Worm (Caenorhabditis elegans): ENCODE measurements around the gene cyp-29A4.

The cyp-29A4 gene

DNA sequence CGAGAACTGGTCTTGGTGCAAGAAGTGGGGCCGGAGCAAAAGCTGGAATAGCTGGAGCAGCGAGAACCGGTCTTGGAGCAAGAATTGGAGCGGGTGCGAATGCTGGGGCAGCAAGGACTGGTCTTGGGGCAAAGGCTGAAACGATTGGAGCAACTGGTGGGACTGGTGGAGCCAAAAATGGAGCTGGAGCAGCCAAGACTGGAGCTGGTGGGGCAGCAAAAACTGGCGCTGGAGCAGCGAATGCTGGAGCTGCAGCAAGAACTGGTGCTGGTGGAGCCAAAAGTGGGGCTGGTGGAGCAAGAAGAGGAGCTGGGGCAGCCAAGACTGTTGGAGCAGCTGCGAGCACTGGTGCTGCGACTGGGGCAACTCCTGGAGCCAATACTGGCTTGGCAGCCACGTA is 26.0 kb upstream of the cyp-29A4 start:
- TF ChIP-seq him-1 (tag; optimal IDR thresholded peaks at IDR 0.05) (no peak), dao-5 (tag; optimal IDR thresholded peaks at IDR 0.05) (no peak), W03F9.2 (tag; optimal IDR thresholded peaks at IDR 0.05) (no peak)

DNA sequence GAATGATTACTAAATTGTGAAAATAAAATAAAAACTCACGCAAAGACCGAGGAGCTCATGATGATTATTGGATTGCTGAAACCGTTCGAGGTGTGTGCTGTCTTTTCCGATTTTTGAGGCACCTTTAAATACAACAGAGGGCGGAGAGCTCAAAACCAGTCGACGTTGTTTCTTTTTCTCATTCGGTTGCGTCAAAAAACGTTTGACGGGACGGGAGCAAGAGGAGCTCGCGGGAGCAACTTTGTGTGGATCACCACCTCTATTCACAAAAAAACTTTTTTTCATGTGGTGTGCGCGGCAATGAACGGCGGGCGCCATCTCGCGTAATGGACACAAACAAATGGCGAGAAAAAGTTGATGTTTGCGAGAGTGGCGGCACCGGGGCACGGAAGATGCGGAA is 25.4 kb upstream of the cyp-29A4 start, which contains the start of gene idpc-3:
Gene idpc-3, minus strand, starts transcription at position 101 of the 400 bp plus-strand sequence.
- TF ChIP-seq him-1 (tag; optimal IDR thresholded peaks at IDR 0.05) (no peak), W03F9.2 (tag; optimal IDR thresholded peaks at IDR 0.05) (no peak), dao-5 (tag; optimal IDR thresholded peaks at IDR 0.05) (no peak)

DNA sequence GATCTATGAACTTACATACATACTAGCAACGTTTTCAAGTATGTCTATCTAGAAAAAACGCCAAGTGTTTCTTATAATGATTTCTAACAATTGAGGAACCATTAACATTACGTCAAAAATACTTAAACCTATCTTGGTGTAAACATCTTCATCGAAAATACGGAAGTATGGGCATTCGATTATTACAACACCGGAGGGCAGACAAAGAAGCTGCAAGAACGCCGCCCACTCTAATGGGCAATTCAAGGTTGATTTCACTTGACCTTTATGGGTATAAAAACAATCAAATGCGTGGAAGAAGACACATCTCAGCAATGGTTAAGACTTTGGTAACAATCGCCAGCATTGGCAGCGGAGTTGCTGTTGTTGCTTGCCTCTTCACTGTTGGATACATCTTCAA is 24.9 kb upstream of the cyp-29A4 start, which contains the start of gene col-146:
Gene col-146, plus strand, starts transcription at position 301 of the 400 bp plus-strand sequence.
- TF ChIP-seq dao-5 (tag; optimal IDR thresholded peaks at IDR 0.05): no peak
- no peak for TF ChIP-seq him-1 (tag; optimal IDR thresholded peaks at IDR 0.05)
- TF ChIP-seq W03F9.2 (tag; optimal IDR thresholded peaks at IDR 0.05): no peak

DNA sequence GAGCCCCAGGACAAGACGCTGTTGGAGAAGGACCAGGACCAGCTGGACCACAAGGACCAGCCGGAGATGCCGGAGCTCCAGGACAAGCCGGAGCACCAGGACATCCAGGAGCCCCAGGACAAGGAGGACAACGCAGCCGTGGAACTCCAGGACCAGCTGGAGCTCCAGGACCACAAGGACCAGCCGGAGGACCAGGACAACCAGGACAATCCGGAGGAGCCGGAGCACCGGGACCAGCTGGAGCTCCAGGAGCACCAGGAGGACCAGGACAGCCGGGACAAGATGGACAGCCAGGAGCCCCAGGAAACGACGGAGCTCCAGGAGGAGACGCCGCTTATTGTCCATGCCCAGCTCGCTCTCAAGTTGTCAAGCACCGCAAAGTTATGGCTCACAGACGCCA is 24.0 kb upstream of the cyp-29A4 start:
- TF ChIP-seq dao-5 (tag; optimal IDR thresholded peaks at IDR 0.05): no peak
- no peak for TF ChIP-seq W03F9.2 (tag; optimal IDR thresholded peaks at IDR 0.05)
- TF ChIP-seq him-1 (tag; optimal IDR thresholded peaks at IDR 0.05): no peak

DNA sequence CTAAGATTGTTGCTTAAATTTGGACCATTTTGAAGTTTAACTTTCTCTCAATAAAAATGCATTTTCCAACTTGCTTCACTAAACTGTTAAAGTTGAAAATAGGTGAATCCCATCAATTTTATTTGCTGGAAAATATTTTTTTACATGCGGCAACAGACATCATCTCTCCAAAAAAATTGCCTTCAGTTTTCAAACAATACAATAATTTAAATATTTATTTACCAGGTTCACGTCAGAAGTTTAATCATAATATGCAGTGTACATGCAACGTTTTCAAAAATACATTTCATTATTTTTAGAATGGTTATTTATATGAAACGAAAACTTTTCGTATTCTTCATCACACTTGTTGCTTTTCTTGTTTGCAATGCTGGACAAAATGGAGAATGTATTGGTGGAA is 23.6 kb upstream of the cyp-29A4 start, which contains the start of gene T06E4.5:
Gene T06E4.5, plus strand, starts transcription at position 301 of the 400 bp plus-strand sequence.
- no peak for TF ChIP-seq dao-5 (tag; optimal IDR thresholded peaks at IDR 0.05)
- TF ChIP-seq him-1 (tag; optimal IDR thresholded peaks at IDR 0.05): no peak
- no peak for TF ChIP-seq W03F9.2 (tag; optimal IDR thresholded peaks at IDR 0.05)

DNA sequence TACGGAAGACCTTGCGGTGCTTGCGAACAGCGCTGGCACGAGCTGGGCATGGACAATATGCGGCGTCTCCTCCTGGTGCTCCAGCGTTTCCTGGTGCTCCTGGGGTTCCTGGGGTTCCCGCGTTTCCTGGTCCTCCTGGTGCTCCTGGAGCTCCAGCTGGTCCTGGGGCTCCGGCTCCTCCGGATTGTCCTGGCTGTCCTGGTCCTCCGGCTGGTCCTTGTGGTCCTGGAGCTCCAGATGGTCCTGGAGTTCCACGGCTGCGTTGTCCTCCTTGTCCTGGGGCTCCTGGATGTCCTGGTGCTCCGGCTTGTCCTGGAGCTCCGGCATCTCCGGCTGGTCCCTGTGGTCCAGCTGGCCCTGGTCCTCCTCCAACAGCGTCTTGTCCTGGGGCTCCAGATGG is 22.2 kb upstream of the cyp-29A4 start:
- TF ChIP-seq dao-5 (tag; optimal IDR thresholded peaks at IDR 0.05) (no peak), him-1 (tag; optimal IDR thresholded peaks at IDR 0.05) (no peak), W03F9.2 (tag; optimal IDR thresholded peaks at IDR 0.05) (no peak)

DNA sequence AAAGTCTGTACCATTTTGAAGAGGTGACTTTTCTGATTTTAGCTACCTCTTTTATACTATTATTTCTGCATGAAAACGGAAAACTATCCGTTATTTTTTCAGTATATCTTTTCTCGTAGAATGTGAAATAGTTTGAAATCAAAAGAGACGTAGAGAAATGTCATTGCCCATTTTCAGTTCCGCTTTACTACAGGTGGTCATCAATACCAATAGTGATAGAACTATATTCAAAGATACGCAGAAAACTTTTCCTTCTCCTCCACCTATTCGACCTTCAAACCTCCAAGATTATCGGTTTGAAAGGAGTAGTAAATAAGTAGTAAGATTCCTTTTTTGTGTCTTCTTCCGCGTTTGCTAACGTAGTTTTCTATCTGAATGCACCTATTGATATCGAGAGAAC is 21.2 kb upstream of the cyp-29A4 start, which contains the start of gene col-147:
Gene col-147, minus strand, starts transcription at position 26 of the 400 bp plus-strand sequence.
- TF ChIP-seq W03F9.2 (tag; optimal IDR thresholded peaks at IDR 0.05): no peak
- TF ChIP-seq him-1 (tag; optimal IDR thresholded peaks at IDR 0.05): no peak
- no peak for TF ChIP-seq dao-5 (tag; optimal IDR thresholded peaks at IDR 0.05)

DNA sequence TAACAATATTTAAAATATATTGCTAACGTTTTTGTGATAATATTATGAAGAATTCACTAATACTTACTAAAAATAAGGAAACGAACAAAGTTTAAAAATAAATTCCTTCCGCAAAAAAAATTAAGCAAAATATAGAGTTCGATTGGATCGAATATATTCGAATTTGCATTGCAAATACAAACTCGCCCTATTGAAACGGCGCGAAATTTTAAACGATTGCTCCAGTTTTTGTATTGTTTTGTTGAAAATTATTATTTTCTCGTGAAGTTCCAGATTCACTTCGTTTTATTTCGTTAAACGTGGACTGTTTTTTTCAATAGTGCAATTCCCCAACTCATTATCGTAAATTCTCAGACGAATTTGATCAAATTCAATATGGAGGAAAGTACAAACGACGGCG is 9.0 kb upstream of the cyp-29A4 start, which contains the start of the genes atl-1 and hcp-2:
Gene atl-1, minus strand, starts transcription at position 89 of the 400 bp plus-strand sequence.
Gene hcp-2, plus strand, starts transcription at position 353 of the 400 bp plus-strand sequence.
- TF ChIP-seq dao-5 (tag; optimal IDR thresholded peaks at IDR 0.05) (no peak), him-1 (tag; optimal IDR thresholded peaks at IDR 0.05) (no peak), W03F9.2 (tag; optimal IDR thresholded peaks at IDR 0.05) (no peak)

DNA sequence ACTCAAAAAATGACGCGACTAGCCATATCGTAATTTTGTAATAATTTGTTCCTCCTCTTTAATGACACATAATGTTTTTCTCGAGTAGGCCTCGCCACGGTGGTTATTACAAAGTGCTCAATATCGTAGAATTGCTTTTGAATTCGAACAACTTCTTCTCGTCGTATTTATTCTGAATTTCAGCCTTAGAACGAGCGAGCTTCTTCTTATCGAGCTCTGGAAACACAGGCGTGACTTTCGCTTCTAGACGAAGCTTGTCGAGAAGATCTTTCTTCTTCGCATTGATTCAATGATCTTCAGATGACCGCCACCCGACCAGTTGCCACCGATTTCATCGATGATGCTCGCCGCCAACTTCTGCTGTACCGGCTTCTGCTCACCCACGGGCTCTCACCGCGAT is 3.3 kb upstream of the cyp-29A4 start, which contains the start of gene T06E4.21:
Gene T06E4.21, plus strand, starts transcription at position 301 of the 400 bp plus-strand sequence.
- TF ChIP-seq W03F9.2 (tag; optimal IDR thresholded peaks at IDR 0.05): no peak

DNA sequence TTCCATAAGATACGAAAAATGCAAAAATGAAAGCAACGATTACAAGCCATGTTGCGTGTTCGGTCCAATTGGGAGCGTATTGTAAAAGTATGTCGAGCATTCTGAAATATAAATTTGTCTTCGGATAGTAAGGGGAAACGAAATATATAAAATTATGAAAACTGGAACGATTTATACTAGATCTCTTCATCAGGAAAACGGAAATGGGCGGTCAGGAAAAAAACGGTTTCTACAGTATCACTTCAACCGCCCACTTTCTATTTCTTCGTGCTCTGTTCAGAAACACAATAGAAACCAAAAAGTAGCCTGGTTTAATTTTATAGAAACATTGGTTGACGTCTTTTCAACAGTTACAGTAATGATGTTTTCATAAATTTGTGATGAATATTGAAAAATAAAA is 7.0 kb downstream of the cyp-29A4 start, which contains the start of gene pitr-4:
Gene pitr-4, minus strand, starts transcription at position 101 of the 400 bp plus-strand sequence.
- TF ChIP-seq dao-5 (tag; optimal IDR thresholded peaks at IDR 0.05) (no peak), him-1 (tag; optimal IDR thresholded peaks at IDR 0.05) (no peak), W03F9.2 (tag; optimal IDR thresholded peaks at IDR 0.05) (no peak)

DNA sequence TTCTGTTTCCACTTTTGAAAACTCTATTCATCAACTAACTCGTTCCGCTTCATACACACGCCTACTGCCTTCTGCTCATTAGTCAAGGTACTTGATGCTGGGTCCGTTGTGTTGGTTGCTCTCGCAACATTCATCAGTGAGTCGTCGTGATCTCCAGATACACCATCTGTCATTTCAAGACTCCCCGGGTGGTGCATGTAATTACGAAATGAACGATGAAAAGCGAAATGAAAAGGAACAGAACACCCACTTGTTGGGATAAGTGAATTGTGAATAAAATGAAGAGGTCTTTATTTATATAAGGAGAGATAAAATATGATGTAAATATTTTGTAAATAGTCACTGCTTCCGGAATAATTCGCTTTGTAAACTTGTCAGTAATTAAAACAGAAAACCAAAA is 9.4 kb downstream of the cyp-29A4 start:
- TF ChIP-seq him-1 (tag; optimal IDR thresholded peaks at IDR 0.05) (no peak), W03F9.2 (tag; optimal IDR thresholded peaks at IDR 0.05) (no peak)

DNA sequence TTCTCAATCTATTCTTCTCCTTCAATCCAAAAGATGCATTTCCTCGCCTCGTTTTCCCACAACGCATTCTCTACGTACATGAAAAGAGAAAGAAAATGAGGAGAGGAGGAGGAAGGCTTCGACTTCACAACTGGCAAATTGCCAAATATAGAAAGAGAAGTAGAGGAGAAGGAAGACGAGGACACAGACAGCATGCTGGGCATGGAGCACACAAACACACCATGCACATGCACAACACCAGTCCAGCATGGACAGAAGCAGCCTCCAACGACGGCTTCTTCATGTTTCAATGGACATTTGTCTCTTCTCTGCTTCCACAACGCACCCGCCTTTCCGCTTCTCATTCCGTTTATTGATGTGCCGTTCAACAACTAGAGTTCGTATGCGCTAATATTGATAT is 10.1 kb downstream of the cyp-29A4 start:
- TF ChIP-seq him-1 (tag; optimal IDR thresholded peaks at IDR 0.05): peak; percentile 58
- no peak for TF ChIP-seq W03F9.2 (tag; optimal IDR thresholded peaks at IDR 0.05)
- no peak for TF ChIP-seq dao-5 (tag; optimal IDR thresholded peaks at IDR 0.05)

DNA sequence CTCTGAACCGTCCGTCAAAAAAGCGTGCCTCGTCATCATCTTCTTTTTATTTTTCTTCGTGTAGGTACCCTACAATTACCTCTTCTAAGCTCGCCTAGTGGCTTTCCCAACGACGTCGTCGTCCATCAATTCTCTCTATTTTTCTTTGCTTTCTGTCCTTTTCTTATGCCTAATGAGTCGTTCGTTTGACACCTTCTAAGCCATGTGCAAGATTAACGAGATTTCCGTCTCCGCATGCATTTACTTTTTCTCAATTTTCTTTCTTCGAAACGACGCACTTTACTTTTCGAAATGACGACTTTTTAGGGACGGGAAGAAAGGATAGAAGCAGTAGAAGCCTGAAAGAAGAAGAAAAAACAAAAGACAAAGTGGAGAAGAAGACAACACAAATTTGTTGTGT is 11.8 kb downstream of the cyp-29A4 start, which contains the start of gene ZK287.1:
Gene ZK287.1, plus strand, starts transcription at position 301 of the 400 bp plus-strand sequence.
- TF ChIP-seq W03F9.2 (tag; optimal IDR thresholded peaks at IDR 0.05): no peak
- TF ChIP-seq him-1 (tag; optimal IDR thresholded peaks at IDR 0.05): no peak
- TF ChIP-seq dao-5 (tag; optimal IDR thresholded peaks at IDR 0.05): no peak

DNA sequence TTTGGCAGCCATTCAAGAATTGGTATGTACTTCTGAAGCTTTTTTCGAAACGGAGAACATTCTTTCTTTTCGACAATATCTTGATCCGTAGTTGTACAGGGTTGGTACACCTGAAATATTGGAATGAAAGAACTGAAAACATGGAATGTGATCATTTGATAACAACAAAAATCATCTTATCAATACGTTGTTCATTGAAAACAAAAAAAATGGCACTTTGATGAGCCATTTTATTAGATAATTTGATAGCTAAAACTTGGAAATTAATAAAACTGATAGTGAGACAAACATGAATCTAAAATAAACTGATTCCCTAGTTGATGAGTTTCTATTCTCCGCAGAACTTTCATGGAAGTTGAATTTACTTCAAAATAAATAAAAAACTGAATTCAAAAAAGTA is 17.9 kb downstream of the cyp-29A4 start:
- TF ChIP-seq W03F9.2 (tag; optimal IDR thresholded peaks at IDR 0.05) (no peak), dao-5 (tag; optimal IDR thresholded peaks at IDR 0.05) (no peak), him-1 (tag; optimal IDR thresholded peaks at IDR 0.05) (no peak)

Measured in whole organism, L4/young adult.